Worm (Caenorhabditis elegans): ENCODE measurements around the gene srab-6.

The srab-6 gene

DNA sequence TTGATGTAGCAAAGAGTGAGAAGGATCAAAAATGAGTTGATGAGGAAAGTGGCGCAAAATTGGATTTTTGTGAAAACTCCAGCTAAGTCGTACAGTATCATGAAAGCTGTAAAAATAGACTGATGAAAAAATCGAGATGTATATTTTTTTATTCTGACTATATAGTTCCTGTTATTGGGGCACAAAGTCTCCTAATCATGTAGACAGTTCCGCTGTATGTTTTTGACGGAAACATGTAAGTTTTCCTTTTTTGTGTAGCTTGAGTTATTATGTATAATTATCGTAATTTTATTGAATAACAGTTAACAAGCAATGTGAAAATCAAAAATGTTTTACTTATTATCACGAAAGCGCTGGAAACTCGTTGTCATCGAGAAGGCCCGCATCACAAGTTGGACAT lies 44.3 kb downstream of the srab-6 start, which contains the start of gene str-68:
Gene str-68, minus strand, starts transcription at position 101 of the 400 bp plus-strand sequence.
- TF ChIP-seq Y105C5A.15 (GFP tag; IDR thresholded peaks at IDR 0.05): no peak
- no peak for TF ChIP-seq daf-19 (GFP tag; conservative IDR thresholded peaks at IDR 0.05)
- TF ChIP-seq vab-7 (GFP tag; IDR thresholded peaks at IDR 0.05): no peak
- TF ChIP-seq ceh-28 (tag; optimal IDR thresholded peaks at IDR 0.05): no peak
- no peak for TF ChIP-seq lin-15B (tag; optimal IDR thresholded peaks at IDR 0.05)
- TF ChIP-seq nhr-41 (GFP tag; IDR thresholded peaks at IDR 0.05): no peak
- TF ChIP-seq ama-1 (optimal IDR thresholded peaks at IDR 0.05): no peak
- TF ChIP-seq zfp-2 (tag; optimal IDR thresholded peaks at IDR 0.05): no peak
- TF ChIP-seq unc-62 (GFP tag; optimal IDR thresholded peaks at IDR 0.05 in 1 of 2): no peak
- no peak for TF ChIP-seq unc-62 (tag; optimal IDR thresholded peaks at IDR 0.05)
- TF ChIP-seq fos-1 (tag; optimal IDR thresholded peaks at IDR 0.05): no peak
- no peak for TF ChIP-seq lin-13 (GFP tag; optimal IDR thresholded peaks at IDR 0.05)
- no peak for TF ChIP-seq ces-1 (GFP tag; optimal IDR thresholded peaks at IDR 0.05)
- TF ChIP-seq pha-4 (GFP tag; IDR thresholded peaks at IDR 0.05): no peak
- TF ChIP-seq pha-4 (tag; optimal IDR thresholded peaks at IDR 0.05): no peak
- no peak for TF ChIP-seq unc-130 (GFP tag; optimal IDR thresholded peaks at IDR 0.05)
- TF ChIP-seq nhr-48 (tag; optimal IDR thresholded peaks at IDR 0.05): no peak
- TF ChIP-seq attf-4 (tag; optimal IDR thresholded peaks at IDR 0.05): no peak

DNA sequence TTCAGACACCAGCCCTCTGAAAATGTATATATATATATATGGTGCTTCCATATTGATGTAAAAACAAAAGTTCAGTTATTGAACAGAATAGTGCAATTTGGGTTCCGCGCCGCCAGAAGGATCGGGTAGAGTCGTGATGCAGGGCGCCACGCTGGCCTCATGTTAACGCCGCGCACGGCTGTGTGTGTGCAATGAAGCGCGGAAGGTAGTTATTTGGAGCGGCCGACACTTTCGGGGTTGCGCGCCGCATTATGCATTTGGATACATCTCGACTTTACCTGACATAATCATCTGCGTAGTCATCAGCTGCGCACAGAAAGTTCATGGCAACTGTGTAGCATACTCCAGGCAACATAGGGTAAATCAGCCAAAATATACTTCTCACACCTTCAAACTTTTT lies 45.0 kb downstream of the srab-6 start:
- TF ChIP-seq madf-5 (GFP tag; IDR thresholded peaks at IDR 0.05) (no peak), F49E8.2 (tag; optimal IDR thresholded peaks at IDR 0.05; ENCODE audit: borderline replicate concordance) (no peak), hif-1 (tag; optimal IDR thresholded peaks at IDR 0.05) (no peak), arid-1 (GFP tag; conservative IDR thresholded peaks at IDR 0.05) (no peak), Y5F2A.4 (GFP tag; optimal IDR thresholded peaks at IDR 0.05) (no peak), hlh-30 (tag; optimal IDR thresholded peaks at IDR 0.05; ENCODE audit: insufficient read depth) (no peak)

DNA sequence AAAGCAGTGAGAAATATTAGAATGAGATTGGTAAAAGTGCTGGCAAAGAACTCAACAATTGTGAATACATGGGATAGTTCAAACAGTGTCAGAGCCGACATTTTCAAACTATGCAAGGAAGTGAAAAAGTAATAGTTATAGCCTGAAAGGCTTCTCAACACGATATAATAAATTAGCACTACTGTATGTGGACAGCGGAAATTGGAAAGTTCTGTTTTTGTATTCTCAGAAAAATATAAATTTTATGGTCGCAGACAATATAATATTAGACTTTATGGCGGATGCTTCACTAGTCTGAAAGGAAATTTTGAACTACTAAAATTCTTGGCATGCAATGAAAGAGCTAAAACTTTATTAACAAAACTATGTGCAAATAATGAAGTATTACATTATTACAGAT lies 46.0 kb downstream of the srab-6 start, which contains the start of gene str-69:
Gene str-69, minus strand, starts transcription at position 101 of the 400 bp plus-strand sequence.
- TF ChIP-seq F44E2.7 (GFP tag; IDR thresholded peaks at IDR 0.05) (no peak), nhr-237 (tag; optimal IDR thresholded peaks at IDR 0.05) (no peak), aly-2 (tag; optimal IDR thresholded peaks at IDR 0.05) (no peak), nhr-76 (tag; optimal IDR thresholded peaks at IDR 0.05) (no peak), T20F7.1 (GFP tag; optimal IDR thresholded peaks at IDR 0.05) (no peak), ceh-44 (GFP tag; IDR thresholded peaks at IDR 0.05) (no peak), lin-38 (GFP tag; IDR thresholded peaks at IDR 0.05) (no peak), spr-1 (tag; optimal IDR thresholded peaks at IDR 0.05) (no peak), D1046.2 (GFP tag; IDR thresholded peaks at IDR 0.05) (no peak), mep-1 (tag; optimal IDR thresholded peaks at IDR 0.05) (no peak), unc-130 (GFP tag; optimal IDR thresholded peaks at IDR 0.05) (no peak), nhr-11 (tag; optimal IDR thresholded peaks at IDR 0.05) (no peak), spr-3 (GFP tag; optimal IDR thresholded peaks at IDR 0.05) (no peak), hlh-30 (tag; optimal IDR thresholded peaks at IDR 0.05; ENCODE audit: insufficient read depth) (no peak), daf-8 (GFP tag; IDR thresholded peaks at IDR 0.05) (no peak), tra-1 (GFP tag; IDR thresholded peaks at IDR 0.05) (no peak), hmg-1.1 (GFP tag; IDR thresholded peaks at IDR 0.05) (no peak), nhr-28 (tag; optimal IDR thresholded peaks at IDR 0.05) (no peak)

All from whole organism, L4 larva.